Fruit fly (Drosophila melanogaster) whole organism, embryonic: Measurements from ENCODE around the gene CSN1b.
A peak's percentile ranks its signal among the peaks of the same experiment; 100 is the strongest.

ENCODE experiments used
- Abd-B ChIP-seq: fragments of 200-800 bp; sonication (Bioruptor generic); optimal IDR thresholded peaks from 2 replicates; lab custom pipeline; 2018; ENCODE audit warnings: missing biosample characterization, mild to moderate bottlenecking, missing genetic modification characterization, moderate library complexity
- Adf1 ChIP-seq: fragments of 200-800 bp; sonication (Bioruptor generic); IDR thresholded peaks from 2 replicates; pipeline ENCODE4 v1.3.6; 2022; ENCODE audit warnings: missing biosample characterization, missing genetic modification characterization
- Bgb ChIP-seq: fragments of 200-800 bp; sonication (Bioruptor generic); IDR thresholded peaks from 2 replicates; pipeline ENCODE4 v1.3.6; 2022; ENCODE audit warnings: missing biosample characterization, missing genetic modification characterization; ENCODE audit not compliant: partially characterized antibody
- CG10979 ChIP-seq: fragments of 200-800 bp; sonication (Bioruptor generic); optimal IDR thresholded peaks from 2 replicates; lab custom pipeline; 2018; ENCODE audit warnings: missing biosample characterization, mild to moderate bottlenecking, missing genetic modification characterization, moderate library complexity
- CG12071 ChIP-seq: fragments of 200-800 bp; sonication (Bioruptor generic); optimal IDR thresholded peaks from 3 replicates; lab custom pipeline; 2018; ENCODE audit warnings: missing biosample characterization, mild to moderate bottlenecking, missing genetic modification characterization
- CG14710 ChIP-seq: fragments of 200-800 bp; sonication (Bioruptor generic); optimal IDR thresholded peaks from 3 replicates; lab custom pipeline; 2019; ENCODE audit warnings: missing biosample characterization, mild to moderate bottlenecking, missing genetic modification characterization, moderate library complexity
- CG17359 ChIP-seq: fragments of 200-800 bp; sonication (Bioruptor generic); optimal IDR thresholded peaks from 3 replicates; lab custom pipeline; 2018; ENCODE audit warnings: missing biosample characterization, mild to moderate bottlenecking, missing genetic modification characterization, moderate library complexity
- CG17361 ChIP-seq: fragments of 200-800 bp; sonication (Bioruptor generic); IDR thresholded peaks from 3 replicates; pipeline ENCODE4 v1.3.6; 2022; ENCODE audit warnings: missing biosample characterization, missing genetic modification characterization
- CG1792 ChIP-seq: fragments of 200-800 bp; sonication (Bioruptor generic); optimal IDR thresholded peaks from 2 replicates; lab custom pipeline; 2016; ENCODE audit warnings: missing biosample characterization, missing genetic modification characterization
- CG2116 ChIP-seq: fragments of 200-800 bp; sonication (Bioruptor generic); optimal IDR thresholded peaks from 3 replicates; lab custom pipeline; 2018; ENCODE audit warnings: missing biosample characterization, mild to moderate bottlenecking, missing genetic modification characterization
- CG30020 ChIP-seq: fragments of 200-800 bp; optimal IDR thresholded peaks from 2 replicates; lab custom pipeline; 2019; ENCODE audit warnings: missing biosample characterization, mild to moderate bottlenecking, missing genetic modification characterization, moderate library complexity
- CG31388 ChIP-seq: fragments of 200-800 bp; sonication (Bioruptor generic); optimal IDR thresholded peaks from 2 replicates; lab custom pipeline; 2016; ENCODE audit warnings: missing biosample characterization, missing genetic modification characterization
- CG3281 ChIP-seq: fragments of 200-800 bp; sonication (Bioruptor generic); optimal IDR thresholded peaks from 3 replicates; lab custom pipeline; 2017; ENCODE audit warnings: missing biosample characterization, mild to moderate bottlenecking, missing genetic modification characterization
- CG34422 ChIP-seq: fragments of 200-800 bp; sonication (Bioruptor generic); IDR thresholded peaks from 3 replicates; pipeline ENCODE4 v1.3.6; 2022; ENCODE audit warnings: missing biosample characterization, missing genetic modification characterization
- CG3995 ChIP-seq: fragments of 200-800 bp; sonication (Bioruptor generic); optimal IDR thresholded peaks from 3 replicates; lab custom pipeline; 2016; ENCODE audit warnings: missing biosample characterization, missing genetic modification characterization
- CG4360 ChIP-seq: fragments of 200-800 bp; sonication (Bioruptor generic); IDR thresholded peaks from 2 replicates; pipeline ENCODE4 v1.3.6; 2022; ENCODE audit warnings: missing biosample characterization, missing genetic modification characterization
- CG4820 ChIP-seq: fragments of 200-800 bp; sonication (Bioruptor generic); optimal IDR thresholded peaks from 3 replicates; lab custom pipeline; 2016; ENCODE audit warnings: missing biosample characterization, missing genetic modification characterization
- CG5245 ChIP-seq: fragments of 200-800 bp; sonication (Bioruptor generic); optimal IDR thresholded peaks from 3 replicates; lab custom pipeline; 2016; ENCODE audit warnings: missing biosample characterization, missing genetic modification characterization
- CG8281 ChIP-seq: fragments of 200-800 bp; sonication (Bioruptor generic); optimal IDR thresholded peaks from 2 replicates; lab custom pipeline; 2018; ENCODE audit warnings: missing biosample characterization, mild to moderate bottlenecking, missing genetic modification characterization, moderate library complexity
- CG9932 ChIP-seq: fragments of 200-800 bp; sonication (Bioruptor generic); IDR thresholded peaks from 2 replicates; pipeline ENCODE4 v1.3.6; 2022; ENCODE audit warnings: missing biosample characterization, missing genetic modification characterization
- D19B ChIP-seq: fragments of 200-800 bp; sonication (Bioruptor generic); optimal IDR thresholded peaks from 2 replicates; lab custom pipeline; 2017; ENCODE audit warnings: missing biosample characterization, mild to moderate bottlenecking, missing genetic modification characterization
- Dip2 ChIP-seq: fragments of 200-800 bp; sonication (Bioruptor generic); IDR thresholded peaks from 2 replicates; pipeline ENCODE4 v1.3.6; 2022; ENCODE audit warnings: missing biosample characterization, missing genetic modification characterization
- Doc2 ChIP-seq: fragments of 200-800 bp; sonication (Bioruptor generic); IDR thresholded peaks from 2 replicates; pipeline ENCODE4 v1.3.6; 2022; ENCODE audit warnings: missing biosample characterization, missing genetic modification characterization
- Eip74EF ChIP-seq, 2 experiments: fragments of 200-800 bp in 1 of 2; fragments of >200 bp in 1 of 2; sonication (Bioruptor generic) in 1 of 2; optimal IDR thresholded peaks; 2 replicates each; lab custom pipeline; 2017 to 2019; ENCODE audit warnings: missing biosample characterization in 2 of 2, missing genetic modification characterization in 2 of 2, mild to moderate bottlenecking in 1 of 2, moderate library complexity in 1 of 2
- Lim3 ChIP-seq: fragments of 200-800 bp; sonication (Bioruptor generic); IDR thresholded peaks from 2 replicates; pipeline ENCODE4 v1.3.6; 2022; ENCODE audit warnings: missing biosample characterization, missing genetic modification characterization
- MBD-R2 ChIP-seq: fragments of 200-800 bp; sonication (Bioruptor generic); IDR thresholded peaks from 2 replicates; pipeline ENCODE4 v1.3.6; 2022; ENCODE audit warnings: missing biosample characterization, missing genetic modification characterization
- Mrtf ChIP-seq: fragments of 200-800 bp; sonication (Bioruptor generic); IDR thresholded peaks from 3 replicates; pipeline ENCODE4 v1.3.6; 2022; ENCODE audit warnings: missing biosample characterization, missing genetic modification characterization
- Sox100B ChIP-seq: fragments of 200-800 bp; sonication (Bioruptor generic); optimal IDR thresholded peaks from 3 replicates; lab custom pipeline; 2018; ENCODE audit warnings: missing biosample characterization, mild to moderate bottlenecking, missing genetic modification characterization
- Sry-δ ChIP-seq: fragments of 200-800 bp; sonication (Bioruptor generic); optimal IDR thresholded peaks from 2 replicates; lab custom pipeline; 2016; ENCODE audit warnings: missing biosample characterization, missing genetic modification characterization
- amos ChIP-seq: fragments of 200-800 bp; sonication (Bioruptor generic); IDR thresholded peaks from 2 replicates; pipeline ENCODE4 v1.3.6; 2022; ENCODE audit warnings: missing biosample characterization, missing genetic modification characterization; ENCODE audit not compliant: partially characterized antibody
- ci ChIP-seq: fragments of 200-800 bp; sonication (Bioruptor generic); IDR thresholded peaks from 3 replicates; pipeline ENCODE4 v1.3.6; 2022; ENCODE audit warnings: missing biosample characterization, missing genetic modification characterization
- corto ChIP-seq: fragments of 200-800 bp; sonication (Bioruptor generic); optimal IDR thresholded peaks from 2 replicates; lab custom pipeline; 2016; ENCODE audit warnings: missing biosample characterization, mild to moderate bottlenecking, missing genetic modification characterization, moderate library complexity
- cwo ChIP-seq: fragments of 200-800 bp; sonication (Bioruptor generic); optimal IDR thresholded peaks from 3 replicates; lab custom pipeline; 2017; ENCODE audit warnings: missing biosample characterization, missing genetic modification characterization, mild to moderate bottlenecking, moderate library complexity, missing genetic modification reagents
- dimm ChIP-seq: fragments of 200-800 bp; sonication (Bioruptor generic); IDR thresholded peaks from 2 replicates; pipeline ENCODE4 v1.3.6; 2022; ENCODE audit warnings: missing biosample characterization, missing genetic modification characterization
- dysf ChIP-seq: fragments of 200-800 bp; sonication (Bioruptor generic); IDR thresholded peaks from 3 replicates; pipeline ENCODE4 v1.3.6; 2022; ENCODE audit warnings: missing biosample characterization, missing genetic modification characterization
- ewg ChIP-seq: fragments of 200-800 bp; sonication (Bioruptor generic); optimal IDR thresholded peaks from 3 replicates; lab custom pipeline; 2017; ENCODE audit warnings: mild to moderate bottlenecking, missing biosample characterization, missing genetic modification reagents, missing genetic modification characterization
- ham ChIP-seq: fragments of 200-800 bp; sonication (Bioruptor generic); IDR thresholded peaks from 2 replicates; pipeline ENCODE4 v1.3.6; 2022; ENCODE audit warnings: missing biosample characterization, missing genetic modification characterization
- hbn ChIP-seq: fragments of 200-800 bp; sonication (Bioruptor generic); IDR thresholded peaks from 2 replicates; pipeline ENCODE4 v1.3.6; 2022; ENCODE audit warnings: missing biosample characterization, missing genetic modification characterization; ENCODE audit not compliant: partially characterized antibody
- jigr1 ChIP-seq: fragments of 200-800 bp; sonication (Bioruptor generic); IDR thresholded peaks from 3 replicates; pipeline ENCODE4 v1.3.6; 2022; ENCODE audit warnings: missing biosample characterization, missing genetic modification characterization
- mam ChIP-seq: fragments of 200-800 bp; sonication (Bioruptor generic); optimal IDR thresholded peaks from 3 replicates; lab custom pipeline; 2016; ENCODE audit warnings: missing biosample characterization, missing genetic modification characterization
- pzg ChIP-seq: fragments of 200-800 bp; sonication (Bioruptor generic); optimal IDR thresholded peaks from 3 replicates; lab custom pipeline; 2018; ENCODE audit warnings: missing biosample characterization, mild to moderate bottlenecking, missing genetic modification characterization, moderate library complexity
- scrt ChIP-seq: fragments of 200-800 bp; sonication (Bioruptor generic); optimal IDR thresholded peaks from 2 replicates; lab custom pipeline; 2018; ENCODE audit warnings: missing biosample characterization, mild to moderate bottlenecking, missing genetic modification characterization, moderate library complexity
- slbo ChIP-seq: fragments of 200-800 bp; sonication (Bioruptor generic); IDR thresholded peaks from 2 replicates; pipeline ENCODE4 v1.3.6; 2022; ENCODE audit warnings: missing biosample characterization, missing genetic modification characterization
- sna ChIP-seq: fragments of 200-800 bp; sonication (Bioruptor generic); IDR thresholded peaks from 2 replicates; pipeline ENCODE4 v1.3.6; 2022; ENCODE audit warnings: missing biosample characterization, missing genetic modification characterization; ENCODE audit not compliant: partially characterized antibody
- sr ChIP-seq: fragments of 200-800 bp; sonication (Bioruptor generic); IDR thresholded peaks from 3 replicates; pipeline ENCODE4 v1.3.6; 2022; ENCODE audit warnings: missing biosample characterization, missing genetic modification characterization
- unc-4 ChIP-seq: fragments of 200-800 bp; sonication (Bioruptor generic); IDR thresholded peaks from 2 replicates; pipeline ENCODE4 v1.3.6; 2022; ENCODE audit warnings: missing biosample characterization, missing genetic modification characterization; ENCODE audit not compliant: partially characterized antibody
- wdn ChIP-seq: fragments of 200-800 bp; sonication (Bioruptor generic); IDR thresholded peaks from 2 replicates; pipeline ENCODE4 v1.3.6; 2022; ENCODE audit warnings: missing biosample characterization, missing genetic modification characterization
- wor ChIP-seq: fragments of 200-800 bp; sonication (Bioruptor generic); IDR thresholded peaks from 2 replicates; pipeline ENCODE4 v1.3.6; 2022; ENCODE audit warnings: missing biosample characterization, missing genetic modification characterization
- zen2 ChIP-seq: fragments of 200-800 bp; sonication (Bioruptor generic); IDR thresholded peaks from 3 replicates; pipeline ENCODE4 v1.3.6; 2022; ENCODE audit warnings: missing biosample characterization, missing genetic modification characterization; ENCODE audit not compliant: partially characterized antibody

CSN1b gene

DNA sequence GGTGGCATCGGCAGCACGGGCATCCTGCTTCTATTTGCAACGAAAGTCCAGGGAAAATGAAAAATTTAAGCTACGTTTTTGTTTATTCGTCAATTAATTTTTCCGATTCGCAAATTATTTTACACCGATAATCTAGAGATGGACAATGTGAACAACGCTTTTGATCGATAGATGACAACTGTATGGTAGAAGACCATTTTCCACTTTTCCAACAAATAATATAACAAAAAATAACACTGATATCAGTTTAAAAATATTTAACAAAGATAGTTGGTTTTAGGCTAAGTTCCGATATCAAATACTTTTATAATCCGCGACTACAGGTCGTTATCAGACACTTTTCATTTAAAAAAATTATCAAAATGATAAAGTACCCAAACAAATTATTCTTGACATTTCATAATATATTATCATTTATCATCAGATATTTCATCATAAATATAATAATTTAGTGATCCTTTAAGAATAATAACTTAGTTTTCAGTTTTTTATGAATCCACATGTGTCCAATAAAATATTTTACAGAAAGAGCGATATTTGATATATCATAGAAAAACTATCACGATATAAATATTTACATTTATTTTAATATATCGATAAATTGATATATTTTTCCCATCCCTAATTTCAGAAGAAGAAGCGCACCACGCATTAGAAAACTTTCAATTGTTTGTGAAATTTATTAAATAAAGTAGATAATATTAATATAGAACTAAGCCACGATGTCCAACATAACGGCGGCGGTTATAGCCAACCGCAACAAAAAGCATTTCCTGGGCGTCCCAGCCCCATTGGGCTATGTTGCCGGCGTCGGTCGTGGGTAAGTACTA is at the start of gene CSN1b, which contains the start of gene Prp6 (continued):
- peak; percentile 60 for TF ChIP-seq amos (GFP tag; lab: Robert Waterston, UW)
- TF ChIP-seq CG4820 (GFP tag; lab: Kevin White, UChicago), result no peak
- TF ChIP-seq CG31388 (GFP tag; lab: Kevin White, UChicago), result no peak
- TF ChIP-seq CG17359, result no peak
- no peak for TF ChIP-seq Abd-B
- no peak for TF ChIP-seq CG8281 (tag; lab: Kevin White, UChicago)
- no peak for TF ChIP-seq jigr1
- TF ChIP-seq Mrtf (GFP tag; lab: Robert Waterston, UW), result no peak
- TF ChIP-seq CG30020 (tag; lab: Kevin White, UChicago), result peak; percentile 65
- no peak for TF ChIP-seq ewg (GFP tag; lab: Kevin White, UChicago)
- TF ChIP-seq CG4360 (GFP tag; lab: Robert Waterston, UW), result no peak
- TF ChIP-seq unc-4, result peak; percentile 49
- no peak for TF ChIP-seq dysf (GFP tag; lab: Robert Waterston, UW)
- peak; percentile 13 for TF ChIP-seq pzg (GFP tag; lab: Kevin White, UChicago)
- TF ChIP-seq CG1792 (GFP tag; lab: Kevin White, UChicago), result no peak
- peak; percentile 52 for TF ChIP-seq CG2116
- TF ChIP-seq zen2 (GFP tag; lab: Robert Waterston, UW), result peak; percentile 67
- TF ChIP-seq CG3995, result peak; percentile 82
- TF ChIP-seq mam (GFP tag; lab: Kevin White, UChicago), result peak; percentile 12
- peak; percentile 75 for TF ChIP-seq Sry-δ (GFP tag; lab: Kevin White, UChicago)
- TF ChIP-seq sr (GFP tag; lab: Robert Waterston, UW), result no peak
- no peak for TF ChIP-seq CG5245 (GFP tag; lab: Kevin White, UChicago)
- peak; percentile 60 for TF ChIP-seq CG14710 (tag; lab: Kevin White, UChicago)
- TF ChIP-seq CG17361 (GFP tag; lab: Robert Waterston, UW), result no peak; the same call in 1 of the 3 replicates
- TF ChIP-seq Dip2 (GFP tag; lab: Robert Waterston, UW), result no peak
- no peak for TF ChIP-seq scrt (GFP tag; lab: Kevin White, UChicago)
- no peak for TF ChIP-seq Doc2
- no peak for TF ChIP-seq cwo (GFP tag; lab: Kevin White, UChicago)
- peak; percentile 56 for TF ChIP-seq CG9932 (GFP tag; lab: Robert Waterston, UW)
- TF ChIP-seq CG3281 (GFP tag; lab: Kevin White, UChicago), result no peak
- no peak for TF ChIP-seq Lim3 (GFP tag; lab: Robert Waterston, UW)
- TF ChIP-seq Sox100B, result no peak
- no peak for TF ChIP-seq dimm (GFP tag; lab: Robert Waterston, UW)
- no peak for TF ChIP-seq corto (GFP tag; lab: Kevin White, UChicago)
- TF ChIP-seq Bgb, result peak; percentile 61
- TF ChIP-seq CG34422 (GFP tag; lab: Robert Waterston, UW), result no peak
- no peak for TF ChIP-seq CG10979
- no peak for TF ChIP-seq Adf1 (GFP tag; lab: Robert Waterston, UW)
- TF ChIP-seq ham (GFP tag; lab: Robert Waterston, UW), result no peak
- no peak for TF ChIP-seq wdn (GFP tag; lab: Robert Waterston, UW)
- TF ChIP-seq MBD-R2 (GFP tag; lab: Robert Waterston, UW), result peak; percentile 64
- peak; percentile 31 for TF ChIP-seq hbn
- no peak for TF ChIP-seq CG12071 (GFP tag; lab: Kevin White, UChicago)
- peak; percentile 20; the same call in 1 of the 2 replicates for TF ChIP-seq slbo (GFP tag; lab: Robert Waterston, UW)
- no peak for TF ChIP-seq ci
- no peak for TF ChIP-seq wor (GFP tag; lab: Robert Waterston, UW)
- peak; percentile 28; the same call in 1 of the 2 replicates for TF ChIP-seq sna
- no peak for TF ChIP-seq D19B (GFP tag; lab: Kevin White, UChicago)
- no peak for TF ChIP-seq Eip74EF (GFP tag; optimal IDR thresholded peaks at IDR 0.05; lab: Kevin White, UChicago)
